Fruit fly (Drosophila melanogaster): Measurements from ENCODE around the gene CG11594.
A peak's percentile ranks its signal among the peaks of the same experiment; 100 is the strongest.

CG11594 gene

DNA sequence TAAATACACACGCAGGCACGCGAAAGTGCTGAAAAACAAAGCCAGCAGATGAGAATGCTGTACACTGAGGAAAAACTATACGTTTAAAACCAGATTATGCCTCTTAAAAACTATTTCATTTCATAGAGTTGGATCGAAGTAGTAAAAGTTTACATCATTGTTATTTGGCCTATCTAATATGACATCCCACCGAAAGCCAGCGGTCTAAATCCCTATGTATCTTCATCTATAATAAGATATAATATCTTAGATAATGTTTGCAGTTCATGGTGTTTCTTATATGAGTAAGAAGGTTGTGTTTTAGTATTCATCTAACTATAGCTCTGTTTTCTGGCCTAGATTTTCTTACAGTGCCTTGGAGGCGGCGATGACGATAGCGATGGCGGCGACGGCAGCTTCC is 15.7 kb downstream of the CG11594 start (continued):
- no peak for TF ChIP-seq CG3407 (GFP tag; optimal IDR thresholded peaks at IDR 0.05)
- TF ChIP-seq knrl (GFP tag; IDR thresholded peaks at IDR 0.05; ENCODE audit: partially characterized antibody): no peak
- no peak for TF ChIP-seq CG11696 (GFP tag; IDR thresholded peaks at IDR 0.05)
- TF ChIP-seq CG17359 (tag; optimal IDR thresholded peaks at IDR 0.05): peak; percentile 14
- TF ChIP-seq her (GFP tag; optimal IDR thresholded peaks at IDR 0.05): no peak
- TF ChIP-seq Taf1 (GFP tag; IDR thresholded peaks at IDR 0.05): no peak
- TF ChIP-seq fd64A (GFP tag; optimal IDR thresholded peaks at IDR 0.05): no peak
- no peak for TF ChIP-seq CrebB (tag; optimal IDR thresholded peaks at IDR 0.05)
- TF ChIP-seq phol (tag; optimal IDR thresholded peaks at IDR 0.05): peak; percentile 30
- TF ChIP-seq CG13287 (GFP tag; IDR thresholded peaks at IDR 0.05; ENCODE audit: partially characterized antibody): no peak
- TF ChIP-seq CG4730 (GFP tag; IDR thresholded peaks at IDR 0.05): no peak
- TF ChIP-seq Drgx (GFP tag; IDR thresholded peaks at IDR 0.05): no peak
- no peak for TF ChIP-seq luna (GFP tag; optimal IDR thresholded peaks at IDR 0.05)
- no peak for TF ChIP-seq NFAT (GFP tag; IDR thresholded peaks at IDR 0.05)
- TF ChIP-seq CG2712 (tag; optimal IDR thresholded peaks at IDR 0.05): peak; percentile 22
- no peak for TF ChIP-seq CG18764 (GFP tag; optimal IDR thresholded peaks at IDR 0.05)
- TF ChIP-seq cas (GFP tag; IDR thresholded peaks at IDR 0.05): no peak
- no peak for TF ChIP-seq CG17186 (GFP tag; optimal IDR thresholded peaks at IDR 0.05)
- no peak for TF ChIP-seq CG11085 (GFP tag; IDR thresholded peaks at IDR 0.05)
- no peak for TF ChIP-seq Jarid2 (GFP tag; optimal IDR thresholded peaks at IDR 0.05)
- TF ChIP-seq Usf (GFP tag; optimal IDR thresholded peaks at IDR 0.05): no peak
- peak; percentile 7 for TF ChIP-seq CG10979 (tag; optimal IDR thresholded peaks at IDR 0.05)
- peak; percentile 12 for TF ChIP-seq Med (GFP tag)
- TF ChIP-seq Nf-YB (GFP tag; optimal IDR thresholded peaks at IDR 0.05): no peak
- TF ChIP-seq Xrp1 (GFP tag; IDR thresholded peaks at IDR 0.05): peak; percentile 11; the same call in 1 of the 2 replicates
- no peak for TF ChIP-seq pum (GFP tag; optimal IDR thresholded peaks at IDR 0.05)
- no peak for TF ChIP-seq bab2 (GFP tag; optimal IDR thresholded peaks at IDR 0.05)
- TF ChIP-seq exex (tag; optimal IDR thresholded peaks at IDR 0.05): no peak
- peak; percentile 21 for TF ChIP-seq CG10147 (GFP tag; optimal IDR thresholded peaks at IDR 0.05)
- TF ChIP-seq CG7556 (GFP tag; optimal IDR thresholded peaks at IDR 0.05): peak; percentile 63
- no peak for TF ChIP-seq ase (GFP tag; IDR thresholded peaks at IDR 0.05)
- TF ChIP-seq CG12071 (GFP tag; optimal IDR thresholded peaks at IDR 0.05): no peak
- TF ChIP-seq ato (GFP tag; IDR thresholded peaks at IDR 0.05; ENCODE audit: partially characterized antibody): no peak
- no peak for TF ChIP-seq Oaz (GFP tag; IDR thresholded peaks at IDR 0.05)
- TF ChIP-seq Bgb (GFP tag; IDR thresholded peaks at IDR 0.05; ENCODE audit: partially characterized antibody): no peak
- TF ChIP-seq mld (GFP tag; IDR thresholded peaks at IDR 0.05; ENCODE audit: partially characterized antibody): no peak
- TF ChIP-seq CG30431 (GFP tag; optimal IDR thresholded peaks at IDR 0.05): no peak
- TF ChIP-seq CG8281 (tag; optimal IDR thresholded peaks at IDR 0.05): no peak
- no peak for TF ChIP-seq esg (GFP tag; conservative IDR thresholded peaks at IDR 0.05)
- TF ChIP-seq Ets97D (GFP tag; optimal IDR thresholded peaks at IDR 0.05): no peak
- TF ChIP-seq dmrt99B (tag; optimal IDR thresholded peaks at IDR 0.05): peak; percentile 53
- no peak for TF ChIP-seq wek (GFP tag; optimal IDR thresholded peaks at IDR 0.05)
- no peak for TF ChIP-seq CG8290 (GFP tag; optimal IDR thresholded peaks at IDR 0.05)
- no peak for TF ChIP-seq CG8290 (tag; optimal IDR thresholded peaks at IDR 0.05)
- TF ChIP-seq CG15514 (GFP tag; optimal IDR thresholded peaks at IDR 0.05): peak; percentile 15
- TF ChIP-seq CG7372 (GFP tag; IDR thresholded peaks at IDR 0.05): no peak
- peak; percentile 47 for TF ChIP-seq Hmr (GFP tag; optimal IDR thresholded peaks at IDR 0.05)
- no peak for TF ChIP-seq Atf-2 (GFP tag; optimal IDR thresholded peaks at IDR 0.05)
- no peak for TF ChIP-seq z (GFP tag; IDR thresholded peaks at IDR 0.05)
- no peak for TF ChIP-seq Dip2 (GFP tag; IDR thresholded peaks at IDR 0.05)
- TF ChIP-seq row (GFP tag; IDR thresholded peaks at IDR 0.05): 0 out of 3 replicates have a peak, but pooled peaks have one; percentile 35
- peak; percentile 38 for TF ChIP-seq CG7839 (tag; optimal IDR thresholded peaks at IDR 0.05)

Data from whole organism, embryonic.